Worm (Caenorhabditis elegans) whole organism, L4 larva: Measurements from ENCODE around the gene gcy-33.

Experiments
- D1046.2 ChIP-seq: fragments of 200-800 bp; sonication (Bioruptor generic); IDR thresholded peaks from 2 replicates; pipeline ENCODE4 v1.3.6; 2022; ENCODE audit warnings: missing genetic modification characterization, missing compliant biosample characterization
- F10B5.3 ChIP-seq: sonication (generic microtip); optimal IDR thresholded peaks from 2 replicates; lab custom pipeline; 2016; ENCODE audit warnings: mild to moderate bottlenecking, missing genetic modification characterization, missing compliant biosample characterization
- F26F4.8 ChIP-seq: fragments of 200-800 bp; sonication (Bioruptor generic); conservative IDR thresholded peaks from 2 replicates; pipeline ENCODE4 v1.3.6; 2022; ENCODE audit warnings: missing genetic modification characterization, missing compliant biosample characterization
- F37D6.2 ChIP-seq: sonication (generic microtip); optimal IDR thresholded peaks from 2 replicates; lab custom pipeline; 2016; ENCODE audit warnings: mild to moderate bottlenecking, missing genetic modification characterization, missing compliant biosample characterization
- F44E2.7 ChIP-seq: fragments of 200-800 bp; sonication (Bioruptor generic); IDR thresholded peaks from 2 replicates; pipeline ENCODE4 v2.1.2; 2022; ENCODE audit warnings: missing genetic modification characterization, missing compliant biosample characterization
- F49E8.2 ChIP-seq: sonication (generic microtip); optimal IDR thresholded peaks from 2 replicates; lab custom pipeline; 2016; ENCODE audit warnings: missing compliant biosample characterization, mild to moderate bottlenecking, missing genetic modification characterization, borderline replicate concordance
- Y105C5A.15 ChIP-seq: fragments of 200-800 bp; sonication (Bioruptor generic); IDR thresholded peaks from 2 replicates; pipeline ENCODE4 v1.3.6; 2022; ENCODE audit warnings: missing genetic modification characterization, missing compliant biosample characterization
- Y5F2A.4 ChIP-seq: fragments of 200-800 bp; sonication (Bioruptor generic); optimal IDR thresholded peaks from 2 replicates; lab custom pipeline; 2018; ENCODE audit warnings: mild to moderate bottlenecking, missing genetic modification characterization, missing compliant biosample characterization
- aha-1 ChIP-seq: fragments of 150-350 bp; peaks from one replicate; lab custom pipeline; 2014; ENCODE audit warnings: missing biosample characterization, missing genetic modification characterization
- arid-1 ChIP-seq: fragments of 200-800 bp; sonication (Bioruptor generic); conservative IDR thresholded peaks from 2 replicates; pipeline ENCODE4 v1.3.6; 2022; ENCODE audit warnings: missing genetic modification reagents, missing genetic modification characterization, missing compliant biosample characterization
- ceh-28 ChIP-seq: fragments of 150-350 bp; optimal IDR thresholded peaks from 2 replicates; lab custom pipeline; 2014; ENCODE audit warnings: missing biosample characterization, missing genetic modification reagents, missing genetic modification characterization
- ceh-62 ChIP-seq: sonication (generic microtip); optimal IDR thresholded peaks from 2 replicates; lab custom pipeline; 2017; ENCODE audit warnings: missing biosample characterization, missing genetic modification characterization
- ceh-82 ChIP-seq: sonication (generic microtip); optimal IDR thresholded peaks from 2 replicates; lab custom pipeline; 2017; ENCODE audit warnings: missing biosample characterization, missing genetic modification characterization
- ces-1 ChIP-seq: fragments of 150-350 bp; sonication (generic microtip); optimal IDR thresholded peaks from 4 replicates; lab custom pipeline; 2014; ENCODE audit warnings: missing biosample characterization, missing genetic modification reagents, missing genetic modification characterization
- cey-2 ChIP-seq: sonication (generic microtip); optimal IDR thresholded peaks from 3 replicates; lab custom pipeline; 2017; ENCODE audit warnings: missing genetic modification characterization, mild to moderate bottlenecking, missing compliant biosample characterization, antibody characterized with exemption, borderline replicate concordance; ENCODE audit not compliant: insufficient read depth
- ctbp-1 ChIP-seq: fragments of 200-800 bp; sonication (Bioruptor generic); IDR thresholded peaks from 2 replicates; pipeline ENCODE4 v1.3.6; 2022; ENCODE audit warnings: missing genetic modification reagents, missing genetic modification characterization, missing compliant biosample characterization
- daf-12 ChIP-seq: fragments of 150-350 bp; optimal IDR thresholded peaks from 2 replicates; lab custom pipeline; 2014; ENCODE audit warnings: missing biosample characterization, missing genetic modification reagents, missing genetic modification characterization
- daf-16 ChIP-seq, 3 experiments: sonication (generic microtip); optimal IDR thresholded peaks; 2 replicates each; lab custom pipeline; 2016 to 2017; ENCODE audit warnings: missing genetic modification characterization in 3 of 3, missing genetic modification reagents in 3 of 3, mild to moderate bottlenecking in 2 of 3, missing compliant biosample characterization in 2 of 3, missing biosample characterization in 1 of 3, moderate library complexity in 1 of 3
- daf-8 ChIP-seq: fragments of 200-800 bp; sonication (Bioruptor generic); IDR thresholded peaks from 2 replicates; pipeline ENCODE4 v1.3.6; 2022; ENCODE audit warnings: missing genetic modification characterization, missing compliant biosample characterization
- hif-1 ChIP-seq, 2 experiments: sonication (generic microtip); optimal IDR thresholded peaks; 2 replicates each; lab custom pipeline; 2016 to 2017; ENCODE audit warnings: missing compliant biosample characterization in 2 of 2, missing genetic modification characterization in 2 of 2, missing genetic modification reagents in 2 of 2, missing genotype in 2 of 2, mild to moderate bottlenecking in 1 of 2
- hmg-1.1 ChIP-seq: fragments of 200-800 bp; sonication (Bioruptor generic); IDR thresholded peaks from 2 replicates; pipeline ENCODE4 v1.3.6; 2022; ENCODE audit warnings: missing genetic modification reagents, missing genetic modification characterization, missing compliant biosample characterization
- lin-13 ChIP-seq: fragments of 150-350 bp; optimal IDR thresholded peaks from 2 replicates; lab custom pipeline; 2014; ENCODE audit warnings: missing biosample characterization, missing genetic modification reagents, missing genetic modification characterization
- lin-29 ChIP-seq: fragments of 200-800 bp; sonication (Bioruptor generic); IDR thresholded peaks from 2 replicates; pipeline ENCODE4 v1.3.6; 2022; ENCODE audit warnings: missing genetic modification reagents, missing genetic modification characterization, missing compliant biosample characterization
- lin-38 ChIP-seq: fragments of 200-800 bp; sonication (Bioruptor generic); IDR thresholded peaks from 2 replicates; pipeline ENCODE4 v1.3.6; 2022; ENCODE audit warnings: missing genetic modification reagents, missing genetic modification characterization, missing compliant biosample characterization
- madf-5 ChIP-seq, 2 experiments: fragments of 200-800 bp; sonication (Bioruptor generic); IDR thresholded peaks; 2 replicates each; pipeline ENCODE4 v1.3.6; 2022; ENCODE audit warnings: missing compliant biosample characterization in 2 of 2, missing genetic modification characterization in 2 of 2
- mdl-1 ChIP-seq, 2 experiments: fragments of 150-350 bp in 1 of 2; sonication (generic microtip) in 1 of 2; optimal IDR thresholded peaks; 2 replicates each; lab custom pipeline; 2014 to 2017; ENCODE audit warnings: missing biosample characterization in 2 of 2, missing genetic modification characterization in 2 of 2
- mep-1 ChIP-seq: fragments of 150-350 bp; sonication (generic microtip); optimal IDR thresholded peaks from 3 replicates; lab custom pipeline; 2014; ENCODE audit warnings: missing biosample characterization, missing genetic modification characterization
- mes-2 ChIP-seq: sonication (generic microtip); optimal IDR thresholded peaks from 2 replicates; lab custom pipeline; 2016; ENCODE audit warnings: missing genotype, mild to moderate bottlenecking, missing genetic modification characterization, missing compliant biosample characterization; ENCODE audit not compliant: poor library complexity, severe bottlenecking
- nhr-111 ChIP-seq: fragments of 200-800 bp; sonication (Bioruptor generic); optimal IDR thresholded peaks from 2 replicates; lab custom pipeline; 2018; ENCODE audit warnings: mild to moderate bottlenecking, missing genetic modification characterization, missing compliant biosample characterization
- nhr-237 ChIP-seq: sonication (generic microtip); optimal IDR thresholded peaks from 2 replicates; lab custom pipeline; 2017; ENCODE audit warnings: missing biosample characterization, missing genetic modification characterization
- nhr-48 ChIP-seq: sonication (generic microtip); optimal IDR thresholded peaks from 2 replicates; lab custom pipeline; 2016; ENCODE audit warnings: mild to moderate bottlenecking, missing genetic modification characterization, missing compliant biosample characterization
- nhr-6 ChIP-seq: fragments of 150-350 bp; optimal IDR thresholded peaks from 2 replicates; lab custom pipeline; 2014; ENCODE audit warnings: missing biosample characterization, missing genetic modification characterization
- nhr-76 ChIP-seq: fragments of 150-350 bp; optimal IDR thresholded peaks from 2 replicates; lab custom pipeline; 2014; ENCODE audit warnings: missing biosample characterization, missing genetic modification characterization
- nhr-77 ChIP-seq: fragments of 150-350 bp; optimal IDR thresholded peaks from 2 replicates; lab custom pipeline; 2014; ENCODE audit warnings: missing biosample characterization, missing genetic modification characterization
- pha-4 ChIP-seq, 2 experiments: fragments of 150-350 bp in 1 of 2; fragments of 200-800 bp in 1 of 2; sonication (Bioruptor generic) in 1 of 2; IDR thresholded peaks in 1 of 2; optimal IDR thresholded peaks in 1 of 2; 2 replicates each; pipeline versions ENCODE4 v1.3.6 to Lab custom; 2014 to 2022; ENCODE audit warnings: missing genetic modification characterization in 2 of 2, missing genetic modification reagents in 2 of 2, missing biosample characterization in 1 of 2, missing compliant biosample characterization in 1 of 2
- php-3 ChIP-seq: fragments of 200-800 bp; sonication (Bioruptor generic); IDR thresholded peaks from 2 replicates; pipeline ENCODE4 v1.3.6; 2022; ENCODE audit warnings: missing genetic modification reagents, missing genetic modification characterization, missing compliant biosample characterization
- pqm-1 ChIP-seq: sonication (generic microtip); optimal IDR thresholded peaks from 2 replicates; lab custom pipeline; 2017; ENCODE audit warnings: missing biosample characterization, missing genetic modification characterization
- rbr-2 ChIP-seq: sonication (generic microtip); optimal IDR thresholded peaks from 2 replicates; lab custom pipeline; 2016; ENCODE audit warnings: missing genotype, missing genetic modification characterization, missing compliant biosample characterization
- snpc-4 ChIP-seq: fragments of 150-350 bp; optimal IDR thresholded peaks from 2 replicates; lab custom pipeline; 2014; ENCODE audit warnings: missing biosample characterization, missing genetic modification characterization
- tag-97 ChIP-seq: fragments of 200-800 bp; sonication (Bioruptor generic); IDR thresholded peaks from 2 replicates; pipeline ENCODE4 v1.3.6; 2022; ENCODE audit warnings: missing genetic modification characterization, missing compliant biosample characterization
- unc-130 ChIP-seq: sonication (generic microtip); optimal IDR thresholded peaks from 2 replicates; lab custom pipeline; 2016; ENCODE audit warnings: missing genetic modification reagents, missing genetic modification characterization, missing compliant biosample characterization
- unc-62 ChIP-seq, 3 experiments: fragments of 150-350 bp in 1 of 3; sonication (generic microtip); optimal IDR thresholded peaks in 2 of 3; peaks in 1 of 3; 1 replicate in 1 of 3; 2 replicates in 2 of 3; lab custom pipeline; 2014 to 2017; ENCODE audit warnings: missing biosample characterization in 3 of 3, missing genetic modification characterization in 3 of 3, missing genetic modification reagents in 3 of 3, missing genotype in 1 of 3
- vab-7 ChIP-seq: fragments of 200-800 bp; sonication (Bioruptor generic); IDR thresholded peaks from 2 replicates; pipeline ENCODE4 v1.3.6; 2022; ENCODE audit warnings: missing genetic modification reagents, missing genetic modification characterization, missing compliant biosample characterization
- zag-1 ChIP-seq: fragments of 150-350 bp; optimal IDR thresholded peaks from 2 replicates; lab custom pipeline; 2014; ENCODE audit warnings: missing biosample characterization, missing genetic modification characterization
- zfp-2 ChIP-seq: sonication (generic microtip); optimal IDR thresholded peaks from 2 replicates; lab custom pipeline; 2016; ENCODE audit warnings: mild to moderate bottlenecking, missing genetic modification characterization, missing compliant biosample characterization
- zfp-3 ChIP-seq: fragments of 200-800 bp; sonication (Bioruptor generic); conservative IDR thresholded peaks from 2 replicates; pipeline ENCODE4 v1.3.6; 2022; ENCODE audit warnings: missing genetic modification reagents, missing genetic modification characterization, missing compliant biosample characterization

The gcy-33 gene

DNA sequence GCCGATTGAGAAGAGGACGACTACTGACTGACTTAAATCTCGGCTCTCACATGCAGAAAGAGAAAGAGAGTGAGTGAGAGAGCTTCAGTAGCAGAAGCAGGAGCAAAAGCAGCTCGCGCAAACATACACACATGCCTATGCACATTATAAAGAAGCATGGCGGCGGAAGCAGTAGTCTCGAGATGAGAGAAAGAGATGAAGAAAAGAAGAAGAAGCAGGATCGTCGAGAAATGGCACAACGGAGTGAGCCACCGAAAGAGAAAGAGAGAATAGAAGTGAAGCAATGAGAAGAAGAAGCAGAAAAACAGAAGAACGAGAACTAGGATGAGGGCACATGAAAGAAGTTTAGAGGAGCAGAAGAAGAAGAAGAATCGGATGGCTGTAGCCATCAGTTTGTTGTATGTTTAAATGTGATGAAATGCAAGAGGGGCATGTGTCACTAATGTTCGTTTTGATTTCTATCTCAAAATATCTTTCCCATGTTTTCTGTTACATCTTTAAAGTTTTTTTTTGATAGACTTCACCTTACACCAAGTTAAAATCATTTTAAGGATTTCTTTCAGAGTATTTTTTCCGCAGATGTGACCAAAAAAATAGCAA, 25.4 kb upstream of the gcy-33 start (continued):
- TF ChIP-seq nhr-6 (tag; lab: Kevin White, UChicago): peak; percentile 39
- no peak for TF ChIP-seq nhr-77 (tag; lab: Kevin White, UChicago)
- no peak for TF ChIP-seq F44E2.7 (GFP tag; lab: Robert Waterston, UW)
- no peak for TF ChIP-seq daf-8 (GFP tag; lab: Robert Waterston, UW)
- TF ChIP-seq aha-1 (tag; lab: Kevin White, UChicago): no peak
- peak; percentile 59 for TF ChIP-seq F37D6.2 (tag; lab: Kevin White, UChicago)
- TF ChIP-seq nhr-76: no peak
- TF ChIP-seq madf-5 (GFP tag; IDR thresholded peaks at IDR 0.05; lab: Robert Waterston, UW): no peak
- TF ChIP-seq pha-4 (GFP tag; IDR thresholded peaks at IDR 0.05; lab: Robert Waterston, UW): no peak
- no peak for TF ChIP-seq pha-4 (tag; optimal IDR thresholded peaks at IDR 0.05; lab: Kevin White, UChicago)
- peak; percentile 81 for TF ChIP-seq ctbp-1
- no peak for TF ChIP-seq lin-13
- no peak for TF ChIP-seq Y105C5A.15 (GFP tag; lab: Robert Waterston, UW)
- peak; percentile 76 for TF ChIP-seq rbr-2 (tag; lab: Kevin White, UChicago)
- TF ChIP-seq zfp-2: no peak
- no peak for TF ChIP-seq nhr-237 (tag; lab: Kevin White, UChicago)
- TF ChIP-seq ceh-82 (tag; lab: Kevin White, UChicago): no peak
- no peak for TF ChIP-seq D1046.2 (GFP tag; lab: Robert Waterston, UW)
- no peak for TF ChIP-seq php-3 (GFP tag; lab: Robert Waterston, UW)
- TF ChIP-seq unc-130 (GFP tag; lab: Kevin White, UChicago): no peak
- TF ChIP-seq pqm-1 (tag; lab: Kevin White, UChicago): no peak
- TF ChIP-seq daf-16 (GFP tag; optimal IDR thresholded peaks at IDR 0.05; lab: Kevin White, UChicago): peak in 1 of 2 experiments; percentile 33
- no peak for TF ChIP-seq daf-16 (tag; optimal IDR thresholded peaks at IDR 0.05; lab: Kevin White, UChicago)
- TF ChIP-seq mes-2: peak; percentile 34
- no peak for TF ChIP-seq nhr-48 (tag; lab: Kevin White, UChicago)
- no peak for TF ChIP-seq tag-97 (GFP tag; lab: Robert Waterston, UW)
- no peak for TF ChIP-seq zag-1
- TF ChIP-seq lin-38 (GFP tag; lab: Robert Waterston, UW): no peak
- TF ChIP-seq daf-12: no peak
- peak; percentile 31 for TF ChIP-seq mep-1 (tag; lab: Kevin White, UChicago)
- TF ChIP-seq F49E8.2: no peak
- no peak for TF ChIP-seq F26F4.8
- peak in 1 of 2 experiments; percentile 90 for TF ChIP-seq mdl-1 (tag; optimal IDR thresholded peaks at IDR 0.05; lab: Kevin White, UChicago)
- TF ChIP-seq ceh-28 (tag; lab: Kevin White, UChicago): no peak
- no peak for TF ChIP-seq lin-29 (GFP tag; lab: Robert Waterston, UW)
- no peak for TF ChIP-seq arid-1 (GFP tag; lab: Robert Waterston, UW)
- no peak for TF ChIP-seq snpc-4
- no peak for TF ChIP-seq zfp-3 (GFP tag; lab: Robert Waterston, UW)
- TF ChIP-seq nhr-111: no peak
- peak; percentile 24; the same call in 1 of the 2 replicates for TF ChIP-seq vab-7 (GFP tag; lab: Robert Waterston, UW)
- no peak for TF ChIP-seq cey-2
- TF ChIP-seq ces-1 (GFP tag; lab: Kevin White, UChicago): no peak
- no peak for TF ChIP-seq ceh-62 (tag; lab: Kevin White, UChicago)
- no peak for TF ChIP-seq F10B5.3 (tag; lab: Kevin White, UChicago)
- TF ChIP-seq hmg-1.1: peak; percentile 68
- TF ChIP-seq hif-1 (tag; optimal IDR thresholded peaks at IDR 0.05; lab: Kevin White, UChicago): peak in 1 of 2 experiments; percentile 5
- TF ChIP-seq Y5F2A.4 (GFP tag; lab: Kevin White, UChicago): no peak
- peak in 1 of 2 experiments; percentile 89 for TF ChIP-seq unc-62 (GFP tag; optimal IDR thresholded peaks at IDR 0.05 in 1 of 2; lab: Kevin White, UChicago)
- no peak for TF ChIP-seq unc-62 (tag; optimal IDR thresholded peaks at IDR 0.05; lab: Kevin White, UChicago)
